Fruit fly (Drosophila melanogaster) whole organism, embryonic: Measurements from ENCODE around the gene CG42699.

Experiments
- Aef1 ChIP-seq: fragments of 200-800 bp; sonication (Bioruptor generic); IDR thresholded peaks from 3 replicates; pipeline ENCODE4 v1.3.6; 2022; ENCODE audit warnings: missing biosample characterization, missing genetic modification characterization
- Bdp1 ChIP-seq: fragments of 200-800 bp; sonication (Bioruptor generic); optimal IDR thresholded peaks from 3 replicates; lab custom pipeline; 2016; ENCODE audit warnings: missing biosample characterization, missing genetic modification characterization
- CG1024 ChIP-seq: fragments of 200-800 bp; sonication (Bioruptor generic); IDR thresholded peaks from 2 replicates; pipeline ENCODE4 v1.3.6; 2022; ENCODE audit warnings: missing biosample characterization, missing genetic modification characterization
- CG10543 ChIP-seq: fragments of 200-800 bp; sonication (Bioruptor generic); optimal IDR thresholded peaks from 3 replicates; lab custom pipeline; 2017; ENCODE audit warnings: missing biosample characterization, mild to moderate bottlenecking, missing genetic modification characterization, moderate library complexity
- CG11247 ChIP-seq: fragments of 200-800 bp; sonication (Bioruptor generic); IDR thresholded peaks from 2 replicates; pipeline ENCODE4 v1.3.6; 2022; ENCODE audit warnings: missing biosample characterization, missing genetic modification characterization
- CG12104 ChIP-seq: fragments of 200-800 bp; sonication (Bioruptor generic); optimal IDR thresholded peaks from 3 replicates; lab custom pipeline; 2016; ENCODE audit warnings: missing biosample characterization, missing genetic modification characterization
- CG12659 ChIP-seq: fragments of 200-800 bp; sonication (Bioruptor generic); optimal IDR thresholded peaks from 3 replicates; lab custom pipeline; 2017; ENCODE audit warnings: mild to moderate bottlenecking, missing biosample characterization, missing genetic modification reagents, missing genetic modification characterization
- CG14014 ChIP-seq: fragments of 200-800 bp; sonication (Bioruptor generic); IDR thresholded peaks from 2 replicates; pipeline ENCODE4 v1.3.6; 2022; ENCODE audit warnings: missing biosample characterization, missing genetic modification characterization
- CG14667 ChIP-seq: fragments of 200-800 bp; sonication (Bioruptor generic); IDR thresholded peaks from 2 replicates; pipeline ENCODE4 v1.3.6; 2022; ENCODE audit warnings: missing biosample characterization, missing genetic modification characterization
- CG17328 ChIP-seq: fragments of 200-800 bp; sonication (Bioruptor generic); IDR thresholded peaks from 2 replicates; pipeline ENCODE4 v1.3.6; 2022; ENCODE audit warnings: missing biosample characterization, missing genetic modification characterization
- CG17612 ChIP-seq: fragments of 200-800 bp; sonication (Bioruptor generic); IDR thresholded peaks from 2 replicates; pipeline ENCODE4 v1.3.6; 2022; ENCODE audit warnings: missing biosample characterization, missing genetic modification characterization
- CG18619 ChIP-seq: fragments of 200-800 bp; sonication (Bioruptor generic); optimal IDR thresholded peaks from 3 replicates; lab custom pipeline; 2017; ENCODE audit warnings: missing biosample characterization, mild to moderate bottlenecking, missing genetic modification characterization
- CG2120 ChIP-seq: fragments of 200-800 bp; sonication (Bioruptor generic); optimal IDR thresholded peaks from 3 replicates; lab custom pipeline; 2016; ENCODE audit warnings: missing biosample characterization, missing genetic modification characterization
- CG30403 ChIP-seq: fragments of 200-800 bp; sonication (Bioruptor generic); optimal IDR thresholded peaks from 3 replicates; lab custom pipeline; 2016; ENCODE audit warnings: missing biosample characterization, missing genetic modification characterization
- CG6683 ChIP-seq: fragments of 200-800 bp; sonication (Bioruptor generic); optimal IDR thresholded peaks from 2 replicates; lab custom pipeline; 2017; ENCODE audit warnings: missing biosample characterization, mild to moderate bottlenecking, missing genetic modification characterization, missing genetic modification reagents
- CG8359 ChIP-seq: fragments of 200-800 bp; sonication (Bioruptor generic); optimal IDR thresholded peaks from 2 replicates; lab custom pipeline; 2017; ENCODE audit warnings: missing biosample characterization, mild to moderate bottlenecking, missing genetic modification characterization, borderline replicate concordance
- Doc3 ChIP-seq: fragments of 200-800 bp; sonication (Bioruptor generic); IDR thresholded peaks from 3 replicates; pipeline ENCODE4 v1.3.6; 2022; ENCODE audit warnings: missing biosample characterization, missing genetic modification characterization; ENCODE audit not compliant: partially characterized antibody
- Fer3 ChIP-seq: fragments of 200-800 bp; sonication (Bioruptor generic); optimal IDR thresholded peaks from 2 replicates; lab custom pipeline; 2018; ENCODE audit warnings: missing biosample characterization, mild to moderate bottlenecking, missing genetic modification characterization, moderate library complexity
- Gug ChIP-seq: fragments of 200-800 bp; sonication (Bioruptor generic); IDR thresholded peaks from 4 replicates; pipeline ENCODE4 v1.3.6; 2022; ENCODE audit warnings: missing biosample characterization, missing genetic modification characterization
- Hey ChIP-seq: fragments of 200-800 bp; sonication (Bioruptor generic); optimal IDR thresholded peaks from 3 replicates; lab custom pipeline; 2018; ENCODE audit warnings: missing biosample characterization, mild to moderate bottlenecking, missing genetic modification characterization
- Hr51 ChIP-seq, 2 experiments: fragments of 200-800 bp; sonication (Bioruptor generic); optimal IDR thresholded peaks; 2 replicates in 1 of 2; 3 replicates in 1 of 2; lab custom pipeline; 2016 to 2018; ENCODE audit warnings: missing biosample characterization in 2 of 2, missing genetic modification characterization in 2 of 2, mild to moderate bottlenecking in 1 of 2, moderate library complexity in 1 of 2
- MTF-1 ChIP-seq: fragments of 200-800 bp; sonication (Bioruptor generic); optimal IDR thresholded peaks from 2 replicates; lab custom pipeline; 2018; ENCODE audit warnings: missing biosample characterization, mild to moderate bottlenecking, missing genetic modification characterization, borderline replicate concordance
- Mrtf ChIP-seq: fragments of 200-800 bp; sonication (Bioruptor generic); IDR thresholded peaks from 3 replicates; pipeline ENCODE4 v1.3.6; 2022; ENCODE audit warnings: missing biosample characterization, missing genetic modification characterization
- NC2α ChIP-seq: fragments of 200-800 bp; sonication (Bioruptor generic); optimal IDR thresholded peaks from 2 replicates; lab custom pipeline; 2016; ENCODE audit warnings: missing biosample characterization, missing genetic modification characterization
- Nf-YC ChIP-seq: fragments of 200-800 bp; optimal IDR thresholded peaks from 3 replicates; lab custom pipeline; 2019; ENCODE audit warnings: missing biosample characterization, mild to moderate bottlenecking, missing genetic modification characterization, moderate library complexity
- Ravus ChIP-seq: fragments of 200-800 bp; sonication (Bioruptor generic); IDR thresholded peaks from 2 replicates; pipeline ENCODE4 v1.3.6; 2022; ENCODE audit warnings: missing biosample characterization, missing genetic modification characterization
- Stat92E ChIP-seq, 3 experiments: fragments of >200 bp in 2 of 3; fragments of 200-800 bp in 1 of 3; sonication (Bioruptor generic) in 1 of 3; optimal IDR thresholded peaks; 2 replicates each; lab custom pipeline; 2017 to 2019; ENCODE audit warnings: missing biosample characterization in 3 of 3, missing genetic modification characterization in 3 of 3, mild to moderate bottlenecking in 1 of 3, moderate library complexity in 1 of 3
- Usf ChIP-seq: fragments of 200-800 bp; sonication (Bioruptor generic); optimal IDR thresholded peaks from 2 replicates; lab custom pipeline; 2017; ENCODE audit warnings: missing genotype, missing biosample characterization, missing genetic modification characterization
- Xbp1 ChIP-seq: fragments of 200-800 bp; sonication (Bioruptor generic); optimal IDR thresholded peaks from 3 replicates; lab custom pipeline; 2016; ENCODE audit warnings: missing biosample characterization, mild to moderate bottlenecking, missing genetic modification characterization
- Xrp1 ChIP-seq: fragments of 200-800 bp; sonication (Bioruptor generic); IDR thresholded peaks from 2 replicates; pipeline ENCODE4 v1.3.6; 2022; ENCODE audit warnings: missing biosample characterization, missing genetic modification characterization
- caup ChIP-seq: fragments of 200-800 bp; sonication (Bioruptor generic); optimal IDR thresholded peaks from 3 replicates; lab custom pipeline; 2017; ENCODE audit warnings: missing biosample characterization, mild to moderate bottlenecking, missing genetic modification characterization, moderate library complexity; ENCODE audit not compliant: severe bottlenecking
- chinmo ChIP-seq: fragments of 200-800 bp; sonication (Bioruptor generic); IDR thresholded peaks from 4 replicates; pipeline ENCODE4 v1.3.6; 2022; ENCODE audit warnings: missing biosample characterization, missing genetic modification characterization; ENCODE audit not compliant: partially characterized antibody
- da ChIP-seq: fragments of 200-800 bp; sonication (Bioruptor generic); optimal IDR thresholded peaks from 2 replicates; lab custom pipeline; 2016; ENCODE audit warnings: missing biosample characterization, missing genetic modification characterization
- exex ChIP-seq: fragments of 200-800 bp; sonication (Bioruptor generic); optimal IDR thresholded peaks from 4 replicates; lab custom pipeline; 2018; ENCODE audit warnings: missing biosample characterization, mild to moderate bottlenecking, missing genetic modification characterization, moderate library complexity
- grau ChIP-seq: fragments of 200-800 bp; optimal IDR thresholded peaks from 3 replicates; lab custom pipeline; 2019; ENCODE audit warnings: missing biosample characterization, mild to moderate bottlenecking, missing genetic modification characterization, moderate library complexity
- gro ChIP-seq: fragments of 200-800 bp; sonication (Bioruptor generic); optimal IDR thresholded peaks from 2 replicates; lab custom pipeline; 2016; ENCODE audit warnings: missing biosample characterization, missing genetic modification characterization
- hbn ChIP-seq: fragments of 200-800 bp; sonication (Bioruptor generic); IDR thresholded peaks from 2 replicates; pipeline ENCODE4 v1.3.6; 2022; ENCODE audit warnings: missing biosample characterization, missing genetic modification characterization; ENCODE audit not compliant: partially characterized antibody
- odd ChIP-seq: fragments of 200-800 bp; sonication (Bioruptor generic); optimal IDR thresholded peaks from 2 replicates; lab custom pipeline; 2017; ENCODE audit warnings: missing biosample characterization, mild to moderate bottlenecking, missing genetic modification characterization
- pfk ChIP-seq: fragments of 200-800 bp; sonication (Bioruptor generic); optimal IDR thresholded peaks from 2 replicates; lab custom pipeline; 2018; ENCODE audit warnings: missing biosample characterization, mild to moderate bottlenecking, missing genetic modification characterization, moderate library complexity
- phol ChIP-seq: fragments of 200-800 bp; sonication (Bioruptor generic); optimal IDR thresholded peaks from 3 replicates; lab custom pipeline; 2018; ENCODE audit warnings: missing biosample characterization, mild to moderate bottlenecking, missing genetic modification characterization, moderate library complexity
- pnt ChIP-seq: fragments of 200-800 bp; sonication (Bioruptor generic); optimal IDR thresholded peaks from 3 replicates; lab custom pipeline; 2016; ENCODE audit warnings: missing biosample characterization, missing genetic modification characterization
- repo ChIP-seq: fragments of 200-800 bp; sonication (Bioruptor generic); optimal IDR thresholded peaks from 2 replicates; lab custom pipeline; 2016; ENCODE audit warnings: missing biosample characterization, missing genetic modification characterization
- row ChIP-seq: fragments of 200-800 bp; sonication (Bioruptor generic); IDR thresholded peaks from 3 replicates; pipeline ENCODE4 v1.3.6; 2022; ENCODE audit warnings: missing biosample characterization, missing genetic modification characterization
- sd ChIP-seq: fragments of 200-800 bp; sonication (Bioruptor generic); optimal IDR thresholded peaks from 3 replicates; lab custom pipeline; 2018; ENCODE audit warnings: missing biosample characterization, mild to moderate bottlenecking, missing genetic modification characterization, moderate library complexity
- so ChIP-seq: fragments of 200-800 bp; sonication (Bioruptor generic); IDR thresholded peaks from 3 replicates; pipeline ENCODE4 v1.3.6; 2022; ENCODE audit warnings: missing biosample characterization, missing genetic modification characterization
- sob ChIP-seq: fragments of 200-800 bp; sonication (Bioruptor generic); IDR thresholded peaks from 2 replicates; pipeline ENCODE4 v1.3.6; 2022; ENCODE audit warnings: missing biosample characterization, missing genetic modification characterization
- sug ChIP-seq: fragments of 200-800 bp; optimal IDR thresholded peaks from 2 replicates; lab custom pipeline; 2019; ENCODE audit warnings: missing biosample characterization, mild to moderate bottlenecking, missing genetic modification characterization, moderate library complexity
- vfl ChIP-seq: fragments of 200-800 bp; sonication (Bioruptor generic); optimal IDR thresholded peaks from 2 replicates; lab custom pipeline; 2016; ENCODE audit warnings: missing biosample characterization, missing genetic modification characterization
- zfh1 ChIP-seq: fragments of 200-800 bp; sonication (Bioruptor generic); IDR thresholded peaks from 3 replicates; pipeline ENCODE4 v1.3.6; 2022; ENCODE audit warnings: missing biosample characterization, missing genetic modification characterization

Gene CG42699

DNA sequence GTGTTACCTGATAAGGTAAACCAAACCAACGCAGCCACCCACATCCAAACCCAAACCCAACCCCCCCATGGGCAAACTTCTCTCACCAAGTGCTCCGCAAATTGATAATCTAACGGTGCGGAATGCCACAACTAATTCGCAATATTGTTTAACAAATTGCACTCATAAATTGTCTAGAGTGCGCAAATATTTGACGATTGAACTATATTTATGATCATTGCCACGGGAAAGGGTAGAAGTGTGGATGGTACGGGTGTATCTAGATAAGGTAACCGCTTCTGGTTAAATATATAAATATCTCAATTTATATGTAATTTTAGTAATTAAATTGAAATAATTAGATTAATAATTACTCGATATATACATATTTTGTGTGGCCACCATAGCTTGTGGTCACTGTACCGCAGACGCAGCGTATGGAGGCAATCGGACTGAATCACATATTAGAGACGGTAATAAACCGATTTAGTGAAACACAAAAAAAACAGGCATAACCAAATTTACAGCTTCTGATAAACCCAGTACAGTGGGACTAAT is 45.8 kb upstream of the CG42699 start (continued):
- TF ChIP-seq CG14667: peak; percentile 56
- no peak for TF ChIP-seq gro (GFP tag; lab: Kevin White, UChicago)
- TF ChIP-seq grau (tag; lab: Kevin White, UChicago): peak; percentile 91
- TF ChIP-seq CG17328 (GFP tag; lab: Robert Waterston, UW): peak; percentile 43
- no peak for TF ChIP-seq CG1024 (GFP tag; lab: Robert Waterston, UW)
- peak; percentile 82 for TF ChIP-seq sob (GFP tag; lab: Robert Waterston, UW)
- peak; percentile 66; the same call in 2 of the 4 replicates for TF ChIP-seq Gug
- TF ChIP-seq CG11247 (GFP tag; lab: Robert Waterston, UW): peak; percentile 69
- TF ChIP-seq CG8359 (GFP tag; lab: Kevin White, UChicago): no peak
- no peak for TF ChIP-seq hbn (GFP tag; lab: Robert Waterston, UW)
- no peak for TF ChIP-seq da
- no peak for TF ChIP-seq repo (GFP tag; lab: Kevin White, UChicago)
- TF ChIP-seq chinmo: no peak
- peak; percentile 23 for TF ChIP-seq Nf-YC (tag; lab: Kevin White, UChicago)
- peak; percentile 7 for TF ChIP-seq vfl (GFP tag; lab: Kevin White, UChicago)
- peak; percentile 44 for TF ChIP-seq CG6683 (GFP tag; lab: Kevin White, UChicago)
- TF ChIP-seq CG18619 (GFP tag; lab: Kevin White, UChicago): peak; percentile 44
- TF ChIP-seq CG2120: peak; percentile 55
- peak; percentile 61; the same call in 1 of the 2 replicates for TF ChIP-seq CG17612
- no peak for TF ChIP-seq NC2α (GFP tag; lab: Kevin White, UChicago)
- peak; percentile 82 for TF ChIP-seq Fer3 (tag; lab: Kevin White, UChicago)
- TF ChIP-seq CG12104 (GFP tag; lab: Kevin White, UChicago): peak; percentile 23
- TF ChIP-seq so (GFP tag; lab: Robert Waterston, UW): peak; percentile 34; the same call in 1 of the 3 replicates
- no peak for TF ChIP-seq pnt (GFP tag; lab: Kevin White, UChicago)
- no peak for TF ChIP-seq MTF-1 (GFP tag; lab: Kevin White, UChicago)
- TF ChIP-seq Xrp1: peak; percentile 41; the same call in 1 of the 2 replicates
- TF ChIP-seq Stat92E (GFP tag; optimal IDR thresholded peaks at IDR 0.05; lab: Kevin White, UChicago): no peak
- peak; percentile 11 for TF ChIP-seq odd (GFP tag; lab: Kevin White, UChicago)
- peak; percentile 92 for TF ChIP-seq sug (tag; lab: Kevin White, UChicago)
- TF ChIP-seq exex: peak; percentile 94
- peak; percentile 84 for TF ChIP-seq CG14014 (GFP tag; lab: Robert Waterston, UW)
- no peak for TF ChIP-seq pfk (GFP tag; lab: Kevin White, UChicago)
- TF ChIP-seq zfh1 (GFP tag; lab: Robert Waterston, UW): peak; percentile 61; the same call in 2 of the 3 replicates
- TF ChIP-seq Doc3 (GFP tag; lab: Robert Waterston, UW): no peak
- peak; percentile 58; the same call in 2 of the 3 replicates for TF ChIP-seq Aef1 (GFP tag; lab: Robert Waterston, UW)
- 0 out of 3 replicates have a peak, but pooled peaks have one; percentile 57 for TF ChIP-seq Mrtf (GFP tag; lab: Robert Waterston, UW)
- peak; percentile 86 for TF ChIP-seq sd
- TF ChIP-seq row (GFP tag; lab: Robert Waterston, UW): peak; percentile 83
- TF ChIP-seq Hey (tag; lab: Kevin White, UChicago): no peak
- peak; percentile 61 for TF ChIP-seq CG12659 (GFP tag; lab: Kevin White, UChicago)
- TF ChIP-seq caup (GFP tag; lab: Kevin White, UChicago): peak; percentile 71
- TF ChIP-seq phol (tag; lab: Kevin White, UChicago): peak; percentile 10
- no peak for TF ChIP-seq Usf (GFP tag; lab: Kevin White, UChicago)
- TF ChIP-seq Hr51 (GFP tag; optimal IDR thresholded peaks at IDR 0.05; lab: Kevin White, UChicago): peak in 1 of 2 experiments; percentile 53
- TF ChIP-seq Xbp1: peak; percentile 43
- TF ChIP-seq CG10543 (GFP tag; lab: Kevin White, UChicago): peak; percentile 72
- peak; percentile 52 for TF ChIP-seq CG30403 (GFP tag; lab: Kevin White, UChicago)
- TF ChIP-seq Bdp1 (GFP tag; lab: Kevin White, UChicago): no peak
- no peak; the same call in 1 of the 2 replicates for TF ChIP-seq Ravus (GFP tag; lab: Robert Waterston, UW)
